Worm (Caenorhabditis elegans) whole organism, L4 larva: ENCODE results near the gene F48D6.4.

Experiments
- F26F4.8 ChIP-seq: fragments of 200-800 bp; sonication (Bioruptor generic); conservative IDR thresholded peaks from 2 replicates; pipeline ENCODE4 v1.3.6; 2022; ENCODE audit warnings: missing genetic modification characterization, missing compliant biosample characterization
- F49E8.2 ChIP-seq: sonication (generic microtip); optimal IDR thresholded peaks from 2 replicates; lab custom pipeline; 2016; ENCODE audit warnings: missing compliant biosample characterization, mild to moderate bottlenecking, missing genetic modification characterization, borderline replicate concordance
- Y5F2A.4 ChIP-seq: fragments of 200-800 bp; sonication (Bioruptor generic); optimal IDR thresholded peaks from 2 replicates; lab custom pipeline; 2018; ENCODE audit warnings: mild to moderate bottlenecking, missing genetic modification characterization, missing compliant biosample characterization
- ZK546.5 ChIP-seq, 2 experiments: sonication (generic microtip); optimal IDR thresholded peaks; 2 replicates each; lab custom pipeline; 2017; ENCODE audit warnings: missing biosample characterization in 2 of 2, missing genetic modification characterization in 2 of 2
- arid-1 ChIP-seq: fragments of 200-800 bp; sonication (Bioruptor generic); conservative IDR thresholded peaks from 2 replicates; pipeline ENCODE4 v1.3.6; 2022; ENCODE audit warnings: missing genetic modification reagents, missing genetic modification characterization, missing compliant biosample characterization
- ceh-20 ChIP-seq: fragments of 200-800 bp; sonication (Bioruptor generic); IDR thresholded peaks from 2 replicates; pipeline ENCODE4 v1.3.6; 2022; ENCODE audit warnings: missing genetic modification reagents, missing genetic modification characterization, missing compliant biosample characterization
- ceh-28 ChIP-seq: fragments of 150-350 bp; optimal IDR thresholded peaks from 2 replicates; lab custom pipeline; 2014; ENCODE audit warnings: missing biosample characterization, missing genetic modification reagents, missing genetic modification characterization
- ceh-62 ChIP-seq: sonication (generic microtip); optimal IDR thresholded peaks from 2 replicates; lab custom pipeline; 2017; ENCODE audit warnings: missing biosample characterization, missing genetic modification characterization
- ces-1 ChIP-seq: fragments of 150-350 bp; sonication (generic microtip); optimal IDR thresholded peaks from 4 replicates; lab custom pipeline; 2014; ENCODE audit warnings: missing biosample characterization, missing genetic modification reagents, missing genetic modification characterization
- ctbp-1 ChIP-seq: fragments of 200-800 bp; sonication (Bioruptor generic); IDR thresholded peaks from 2 replicates; pipeline ENCODE4 v1.3.6; 2022; ENCODE audit warnings: missing genetic modification reagents, missing genetic modification characterization, missing compliant biosample characterization
- daf-12 ChIP-seq: fragments of 150-350 bp; optimal IDR thresholded peaks from 2 replicates; lab custom pipeline; 2014; ENCODE audit warnings: missing biosample characterization, missing genetic modification reagents, missing genetic modification characterization
- daf-16 ChIP-seq, 3 experiments: sonication (generic microtip); optimal IDR thresholded peaks; 2 replicates each; lab custom pipeline; 2016 to 2017; ENCODE audit warnings: missing genetic modification characterization in 3 of 3, missing genetic modification reagents in 3 of 3, mild to moderate bottlenecking in 2 of 3, missing compliant biosample characterization in 2 of 3, missing biosample characterization in 1 of 3, moderate library complexity in 1 of 3
- daf-19 ChIP-seq: fragments of 200-800 bp; sonication (Bioruptor generic); conservative IDR thresholded peaks from 2 replicates; pipeline ENCODE4 v1.3.6; 2022; ENCODE audit warnings: missing genetic modification characterization, missing compliant biosample characterization
- dmd-6 ChIP-seq: fragments of 200-800 bp; sonication (Bioruptor generic); IDR thresholded peaks from 2 replicates; pipeline ENCODE4 v1.3.6; 2022; ENCODE audit warnings: missing genetic modification reagents, missing genetic modification characterization, missing compliant biosample characterization
- dmd-9 ChIP-seq: fragments of 200-800 bp; sonication (Bioruptor generic); IDR thresholded peaks from 2 replicates; pipeline ENCODE4 v1.3.6; 2022; ENCODE audit warnings: missing genetic modification reagents, missing genetic modification characterization, missing compliant biosample characterization
- dve-1 ChIP-seq: sonication (generic microtip); optimal IDR thresholded peaks from 2 replicates; lab custom pipeline; 2017; ENCODE audit warnings: antibody characterized with exemption, mild to moderate bottlenecking, missing genetic modification characterization, missing compliant biosample characterization; ENCODE audit not compliant: insufficient read depth
- egl-43 ChIP-seq: fragments of 200-800 bp; sonication (Bioruptor generic); IDR thresholded peaks from 2 replicates; pipeline ENCODE4 v1.3.6; 2022; ENCODE audit warnings: missing genetic modification reagents, missing genetic modification characterization, missing compliant biosample characterization
- fos-1 ChIP-seq: fragments of 150-350 bp; optimal IDR thresholded peaks from 2 replicates; lab custom pipeline; 2014; ENCODE audit warnings: missing biosample characterization, missing genetic modification characterization
- gei-8 ChIP-seq: fragments of 200-800 bp; sonication (Bioruptor generic); optimal IDR thresholded peaks from 2 replicates; lab custom pipeline; 2018; ENCODE audit warnings: mild to moderate bottlenecking, missing genetic modification characterization, missing compliant biosample characterization
- hlh-11 ChIP-seq: fragments of 200-800 bp; sonication (Bioruptor generic); optimal IDR thresholded peaks from 2 replicates; lab custom pipeline; 2018; ENCODE audit warnings: mild to moderate bottlenecking, missing genetic modification characterization, missing compliant biosample characterization
- hlh-30 ChIP-seq: sonication (generic microtip); optimal IDR thresholded peaks from 2 replicates; lab custom pipeline; 2017; ENCODE audit warnings: antibody characterized with exemption, mild to moderate bottlenecking, missing genetic modification characterization, missing compliant biosample characterization; ENCODE audit not compliant: insufficient read depth
- lin-15B ChIP-seq: fragments of 150-350 bp; sonication (generic microtip); optimal IDR thresholded peaks from 3 replicates; lab custom pipeline; 2014; ENCODE audit warnings: missing biosample characterization, missing genetic modification characterization
- lin-29 ChIP-seq: fragments of 200-800 bp; sonication (Bioruptor generic); IDR thresholded peaks from 2 replicates; pipeline ENCODE4 v1.3.6; 2022; ENCODE audit warnings: missing genetic modification reagents, missing genetic modification characterization, missing compliant biosample characterization
- lsy-2 ChIP-seq, 2 experiments: fragments of 150-350 bp in 1 of 2; sonication (generic microtip) in 1 of 2; optimal IDR thresholded peaks; 2 replicates each; lab custom pipeline; 2014 to 2017; ENCODE audit warnings: missing biosample characterization in 2 of 2, missing genetic modification characterization in 2 of 2
- madf-5 ChIP-seq, 2 experiments: fragments of 200-800 bp; sonication (Bioruptor generic); IDR thresholded peaks; 2 replicates each; pipeline ENCODE4 v1.3.6; 2022; ENCODE audit warnings: missing compliant biosample characterization in 2 of 2, missing genetic modification characterization in 2 of 2
- madf-9 ChIP-seq: fragments of 200-800 bp; sonication (Bioruptor generic); conservative IDR thresholded peaks from 2 replicates; pipeline ENCODE4 v1.3.6; 2022; ENCODE audit warnings: missing genetic modification reagents, missing genetic modification characterization, missing compliant biosample characterization
- mdl-1 ChIP-seq, 2 experiments: fragments of 150-350 bp in 1 of 2; sonication (generic microtip) in 1 of 2; optimal IDR thresholded peaks; 2 replicates each; lab custom pipeline; 2014 to 2017; ENCODE audit warnings: missing biosample characterization in 2 of 2, missing genetic modification characterization in 2 of 2
- mep-1 ChIP-seq: fragments of 150-350 bp; sonication (generic microtip); optimal IDR thresholded peaks from 3 replicates; lab custom pipeline; 2014; ENCODE audit warnings: missing biosample characterization, missing genetic modification characterization
- mes-2 ChIP-seq: sonication (generic microtip); optimal IDR thresholded peaks from 2 replicates; lab custom pipeline; 2016; ENCODE audit warnings: missing genotype, mild to moderate bottlenecking, missing genetic modification characterization, missing compliant biosample characterization; ENCODE audit not compliant: poor library complexity, severe bottlenecking
- mxl-2 ChIP-seq: fragments of 200-800 bp; sonication (Bioruptor generic); conservative IDR thresholded peaks from 2 replicates; pipeline ENCODE4 v1.3.6; 2022; ENCODE audit warnings: missing genetic modification reagents, missing genetic modification characterization, missing compliant biosample characterization
- nhr-11 ChIP-seq: fragments of 150-350 bp; optimal IDR thresholded peaks from 2 replicates; lab custom pipeline; 2014; ENCODE audit warnings: missing biosample characterization, missing genetic modification characterization
- nhr-25 ChIP-seq: sonication (generic microtip); optimal IDR thresholded peaks from 2 replicates; lab custom pipeline; 2017; ENCODE audit warnings: missing genetic modification characterization, mild to moderate bottlenecking, missing compliant biosample characterization, antibody characterized with exemption, moderate library complexity, borderline replicate concordance; ENCODE audit not compliant: insufficient read depth
- nhr-28 ChIP-seq: fragments of 150-350 bp; optimal IDR thresholded peaks from 2 replicates; lab custom pipeline; 2014; ENCODE audit warnings: missing biosample characterization, missing genetic modification characterization
- nhr-41 ChIP-seq: fragments of 200-800 bp; sonication (Bioruptor generic); IDR thresholded peaks from 2 replicates; pipeline ENCODE4 v1.3.6; 2022; ENCODE audit warnings: missing genetic modification reagents, missing genetic modification characterization, missing compliant biosample characterization
- nhr-42 ChIP-seq: fragments of 200-800 bp; sonication (Bioruptor generic); IDR thresholded peaks from 2 replicates; pipeline ENCODE4 v1.3.6; 2022; ENCODE audit warnings: missing genetic modification characterization, missing compliant biosample characterization
- nhr-48 ChIP-seq: sonication (generic microtip); optimal IDR thresholded peaks from 2 replicates; lab custom pipeline; 2016; ENCODE audit warnings: mild to moderate bottlenecking, missing genetic modification characterization, missing compliant biosample characterization
- nhr-76 ChIP-seq: fragments of 150-350 bp; optimal IDR thresholded peaks from 2 replicates; lab custom pipeline; 2014; ENCODE audit warnings: missing biosample characterization, missing genetic modification characterization
- rbr-2 ChIP-seq: sonication (generic microtip); optimal IDR thresholded peaks from 2 replicates; lab custom pipeline; 2016; ENCODE audit warnings: missing genotype, missing genetic modification characterization, missing compliant biosample characterization
- set-16 ChIP-seq: fragments of 200-800 bp; sonication (Bioruptor generic); IDR thresholded peaks from 2 replicates; pipeline ENCODE4 v1.3.6; 2022; ENCODE audit warnings: missing genetic modification reagents, missing genetic modification characterization, missing compliant biosample characterization
- spr-3 ChIP-seq: fragments of 200-800 bp; sonication (Bioruptor generic); optimal IDR thresholded peaks from 2 replicates; lab custom pipeline; 2018; ENCODE audit warnings: mild to moderate bottlenecking, missing genetic modification characterization, missing compliant biosample characterization
- tra-1 ChIP-seq: fragments of 200-800 bp; sonication (Bioruptor generic); IDR thresholded peaks from 2 replicates; pipeline ENCODE4 v1.3.6; 2022; ENCODE audit warnings: missing genetic modification reagents, missing genetic modification characterization, missing compliant biosample characterization
- unc-39 ChIP-seq: sonication (generic microtip); optimal IDR thresholded peaks from 2 replicates; lab custom pipeline; 2017; ENCODE audit warnings: missing biosample characterization, missing genetic modification characterization
- unc-62 ChIP-seq, 3 experiments: fragments of 150-350 bp in 1 of 3; sonication (generic microtip); optimal IDR thresholded peaks in 2 of 3; peaks in 1 of 3; 1 replicate in 1 of 3; 2 replicates in 2 of 3; lab custom pipeline; 2014 to 2017; ENCODE audit warnings: missing biosample characterization in 3 of 3, missing genetic modification characterization in 3 of 3, missing genetic modification reagents in 3 of 3, missing genotype in 1 of 3
- ztf-11 ChIP-seq: fragments of 150-350 bp; optimal IDR thresholded peaks from 2 replicates; lab custom pipeline; 2014; ENCODE audit warnings: missing biosample characterization, missing genetic modification characterization

The F48D6.4 gene

DNA sequence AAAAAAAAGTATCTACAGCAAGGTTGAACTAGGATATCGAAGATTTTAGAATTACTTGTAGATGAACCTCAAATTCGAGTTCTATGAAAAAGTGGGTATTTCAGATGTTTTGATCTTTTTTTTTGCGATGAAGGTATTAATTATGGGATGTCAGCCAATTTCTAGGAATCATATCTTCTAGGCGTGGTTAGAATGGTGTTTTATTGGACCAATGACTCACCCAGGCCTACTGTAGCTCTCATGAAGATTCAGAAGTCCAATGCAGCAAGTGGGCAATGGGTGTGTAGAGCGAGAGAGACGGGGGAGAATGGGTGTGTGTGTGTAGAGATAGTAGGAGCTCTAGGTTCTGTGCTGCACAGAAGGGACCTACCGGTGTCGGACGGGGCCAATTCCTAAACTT, 24.8 kb downstream of the F48D6.4 start:
- TF ChIP-seq mep-1 (tag; lab: Kevin White, UChicago) (peak; percentile 15), lsy-2 (tag; optimal IDR thresholded peaks at IDR 0.05; lab: Kevin White, UChicago) (peak in 1 of 2 experiments; percentile 62), nhr-11 (tag; lab: Kevin White, UChicago) (peak; percentile 44), nhr-41 (GFP tag; lab: Robert Waterston, UW) (no peak)

DNA sequence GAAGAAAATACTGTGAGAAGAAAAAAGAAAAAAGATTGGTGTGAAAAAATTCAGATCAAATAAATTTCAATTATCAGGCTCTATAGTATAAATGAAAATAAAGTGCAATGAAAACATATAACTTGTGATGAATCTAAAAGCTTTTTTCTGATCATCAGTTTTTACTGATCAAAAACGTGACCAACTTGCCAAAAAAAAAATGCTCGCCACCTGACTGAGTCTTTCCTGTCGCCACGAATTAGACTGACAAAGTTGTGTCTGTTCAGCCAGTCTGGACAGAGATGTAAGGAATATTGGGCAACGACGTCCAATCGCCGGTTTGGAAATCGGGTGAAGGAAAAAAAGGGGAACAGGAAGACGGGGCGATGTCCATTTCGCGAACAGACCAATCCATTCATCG, 27.5 kb downstream of the F48D6.4 start:
- no peak for TF ChIP-seq spr-3
- TF ChIP-seq fos-1 (tag; lab: Kevin White, UChicago) = no peak
- no peak for TF ChIP-seq nhr-76
- no peak for TF ChIP-seq ZK546.5 (tag; optimal IDR thresholded peaks at IDR 0.05; lab: Kevin White, UChicago)
- no peak for TF ChIP-seq mdl-1 (tag; optimal IDR thresholded peaks at IDR 0.05; lab: Kevin White, UChicago)
- no peak for TF ChIP-seq dmd-9 (GFP tag; lab: Robert Waterston, UW)
- TF ChIP-seq arid-1 = no peak
- TF ChIP-seq madf-9 (GFP tag; lab: Robert Waterston, UW) = no peak
- TF ChIP-seq hlh-11 (tag; lab: Kevin White, UChicago) = peak; percentile 54
- no peak for TF ChIP-seq F49E8.2 (tag; lab: Kevin White, UChicago)
- peak; percentile 26 for TF ChIP-seq mes-2
- no peak for TF ChIP-seq unc-39 (tag; lab: Kevin White, UChicago)
- TF ChIP-seq hlh-30 (tag; lab: Kevin White, UChicago) = peak; percentile 81
- TF ChIP-seq ceh-20 (GFP tag; lab: Robert Waterston, UW) = peak; percentile 62; the same call in 1 of the 2 replicates
- TF ChIP-seq nhr-48 = no peak
- peak; percentile 21; the same call in 1 of the 2 replicates for TF ChIP-seq dmd-6 (GFP tag; lab: Robert Waterston, UW)
- TF ChIP-seq dve-1 = peak; percentile 7

DNA sequence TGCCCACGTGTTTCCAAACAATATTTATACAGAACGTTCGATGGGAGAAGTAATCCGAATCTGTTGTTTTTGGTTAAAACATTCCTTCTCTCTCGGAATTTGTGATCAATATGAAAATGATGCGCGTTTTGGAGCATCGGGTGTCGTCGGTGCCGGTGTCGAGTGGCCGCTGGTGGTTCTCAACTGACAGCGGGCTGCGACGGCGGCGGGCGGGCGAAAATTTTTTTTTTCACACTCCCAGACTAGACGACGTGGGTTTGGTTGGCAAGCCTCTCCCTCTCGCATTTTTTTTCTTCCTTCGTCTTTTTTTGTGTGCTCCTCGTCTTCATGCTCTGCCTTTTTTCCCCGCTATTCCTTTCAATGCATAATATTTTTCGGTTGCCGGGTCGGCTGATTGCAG, 28.8 kb downstream of the F48D6.4 start, which contains the start of gene W01H2.2:
Gene W01H2.2 (minus strand): TSS at position 285 of the 400 bp plus-strand sequence.
- TF ChIP-seq set-16 (GFP tag; lab: Robert Waterston, UW) = peak; percentile 70
- TF ChIP-seq egl-43 (GFP tag; lab: Robert Waterston, UW) = peak; percentile 62
- TF ChIP-seq rbr-2 (tag; lab: Kevin White, UChicago) = peak; percentile 33
- no peak for TF ChIP-seq madf-9 (GFP tag; lab: Robert Waterston, UW)

DNA sequence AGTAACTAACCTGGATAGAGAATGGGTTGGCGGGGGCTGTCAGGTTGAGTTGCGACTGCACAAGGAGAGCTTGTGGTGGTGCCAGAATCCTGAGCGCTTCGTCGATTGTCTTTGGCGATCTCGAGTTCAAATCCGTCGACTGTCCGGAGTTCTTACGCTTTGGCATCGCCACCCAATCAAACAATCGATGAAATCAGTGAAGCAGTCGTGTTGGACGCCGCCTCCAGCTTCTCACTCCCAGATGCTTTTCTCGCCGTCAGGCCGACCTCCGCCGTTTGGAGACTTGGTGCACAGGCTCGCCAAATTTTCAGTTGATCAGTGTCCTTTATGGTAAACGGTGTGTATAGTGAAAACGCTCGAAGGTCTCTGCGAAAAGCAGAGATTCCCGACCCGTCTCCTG, 30.1 kb downstream of the F48D6.4 start, which contains the start of the genes F20B6.10 and hpk-1:
Gene F20B6.10 (minus strand): TSS at position 303 of the 400 bp plus-strand sequence.
Gene hpk-1 (minus strand): TSS at position 397 of the 400 bp plus-strand sequence.
- no peak for TF ChIP-seq F26F4.8 (GFP tag; lab: Robert Waterston, UW)
- TF ChIP-seq lin-15B = no peak
- no peak for TF ChIP-seq dve-1
- TF ChIP-seq daf-16 (GFP tag; optimal IDR thresholded peaks at IDR 0.05; lab: Kevin White, UChicago) = no peak
- no peak for TF ChIP-seq daf-16 (tag; optimal IDR thresholded peaks at IDR 0.05; lab: Kevin White, UChicago)
- TF ChIP-seq set-16 (GFP tag; lab: Robert Waterston, UW) = peak; percentile 55
- no peak for TF ChIP-seq ceh-28 (tag; lab: Kevin White, UChicago)
- no peak for TF ChIP-seq lin-29 (GFP tag; lab: Robert Waterston, UW)
- no peak for TF ChIP-seq ztf-11 (tag; lab: Kevin White, UChicago)
- no peak for TF ChIP-seq unc-62 (GFP tag; optimal IDR thresholded peaks at IDR 0.05 in 1 of 2; lab: Kevin White, UChicago)
- no peak for TF ChIP-seq unc-62 (tag; optimal IDR thresholded peaks at IDR 0.05; lab: Kevin White, UChicago)
- TF ChIP-seq daf-12 (tag; lab: Kevin White, UChicago) = no peak
- TF ChIP-seq tra-1 = no peak
- TF ChIP-seq mxl-2 = no peak
- no peak for TF ChIP-seq ceh-62
- TF ChIP-seq daf-19 (GFP tag; lab: Robert Waterston, UW) = no peak
- no peak for TF ChIP-seq ctbp-1 (GFP tag; lab: Robert Waterston, UW)
- TF ChIP-seq madf-9 (GFP tag; lab: Robert Waterston, UW) = no peak
- TF ChIP-seq madf-5 (GFP tag; IDR thresholded peaks at IDR 0.05; lab: Robert Waterston, UW) = no peak
- TF ChIP-seq ceh-20 (GFP tag; lab: Robert Waterston, UW) = no peak
- no peak for TF ChIP-seq nhr-28 (tag; lab: Kevin White, UChicago)
- no peak for TF ChIP-seq nhr-25 (tag; lab: Kevin White, UChicago)
- TF ChIP-seq gei-8 (GFP tag; lab: Kevin White, UChicago) = no peak
- no peak for TF ChIP-seq F49E8.2 (tag; lab: Kevin White, UChicago)
- no peak for TF ChIP-seq Y5F2A.4 (GFP tag; lab: Kevin White, UChicago)
- TF ChIP-seq nhr-42 (GFP tag; lab: Robert Waterston, UW) = 0 out of 2 replicates have a peak, but pooled peaks have one; percentile 31
- no peak for TF ChIP-seq ces-1 (GFP tag; lab: Kevin White, UChicago)
